Worm (Caenorhabditis elegans) whole organism, early embryonic: Measurements from ENCODE around the gene popl-1.

Source experiments
- B0310.2 ChIP-seq: sonication (generic microtip); optimal IDR thresholded peaks from 2 replicates; lab custom pipeline; 2016; ENCODE audit warnings: mild to moderate bottlenecking, missing genetic modification characterization, missing compliant biosample characterization
- ama-1 ChIP-seq: fragments of 150-350 bp; optimal IDR thresholded peaks from 2 replicates; lab custom pipeline; 2014
- ceh-13 ChIP-seq: fragments of 200-800 bp; sonication (Bioruptor generic); optimal IDR thresholded peaks from 2 replicates; lab custom pipeline; 2018; ENCODE audit warnings: mild to moderate bottlenecking, missing genetic modification characterization, missing compliant biosample characterization
- flt-1 ChIP-seq: fragments of 200-800 bp; sonication (Bioruptor generic); IDR thresholded peaks from 2 replicates; pipeline ENCODE4 v1.3.6; 2022; ENCODE audit warnings: missing genetic modification characterization, missing compliant biosample characterization
- hmg-4 ChIP-seq: fragments of 200-800 bp; sonication (Bioruptor generic); optimal IDR thresholded peaks from 2 replicates; lab custom pipeline; 2018; ENCODE audit warnings: mild to moderate bottlenecking, missing genetic modification characterization, missing compliant biosample characterization
- hnd-1 ChIP-seq: sonication (generic microtip); optimal IDR thresholded peaks from 2 replicates; lab custom pipeline; 2016; ENCODE audit warnings: missing genetic modification characterization, missing compliant biosample characterization
- pes-1 ChIP-seq: fragments of 200-800 bp; sonication (Bioruptor generic); IDR thresholded peaks from 2 replicates; pipeline ENCODE4 v1.3.6; 2022; ENCODE audit warnings: missing genetic modification reagents, missing genetic modification characterization, missing compliant biosample characterization
- scrt-1 ChIP-seq: fragments of 200-800 bp; sonication (Bioruptor generic); IDR thresholded peaks from 2 replicates; pipeline ENCODE4 v1.3.6; 2022; ENCODE audit warnings: missing genetic modification characterization, missing compliant biosample characterization
- tbx-37 ChIP-seq: fragments of 200-800 bp; sonication (Bioruptor generic); conservative IDR thresholded peaks from 2 replicates; pipeline ENCODE4 v1.3.6; 2022; ENCODE audit warnings: missing genetic modification reagents, missing genetic modification characterization, missing compliant biosample characterization

DNA sequence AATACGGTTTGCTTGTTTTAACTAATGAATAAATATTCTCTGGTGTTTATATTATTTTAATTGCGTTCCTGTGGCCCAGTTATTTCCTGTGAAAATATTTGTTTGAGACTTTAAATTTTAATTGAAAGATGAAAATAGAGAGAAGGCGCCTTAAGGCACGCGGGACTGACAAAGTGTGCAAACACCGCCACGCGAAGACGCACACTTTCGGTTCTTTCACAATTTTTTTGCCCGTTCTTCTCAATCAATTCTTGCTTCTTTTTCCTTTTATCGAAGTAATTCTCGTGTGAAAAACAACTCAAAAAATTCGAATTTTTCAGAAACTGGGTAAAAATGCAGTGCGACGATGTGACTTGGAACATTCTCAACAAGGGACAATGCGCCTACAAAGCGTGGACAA, 51.6 kb downstream of the popl-1 start, which contains the start of gene C16A3.6:
- TF ChIP-seq ama-1 (peak; percentile 82), hnd-1 (tag; lab: Kevin White, UChicago) (no peak), scrt-1 (no peak), flt-1 (GFP tag; lab: Robert Waterston, UW) (no peak), B0310.2 (tag; lab: Kevin White, UChicago) (no peak), hmg-4 (GFP tag; lab: Kevin White, UChicago) (no peak), tbx-37 (GFP tag; lab: Robert Waterston, UW) (no peak), ceh-13 (GFP tag; lab: Kevin White, UChicago) (no peak), pes-1 (no peak)
